Worm (Caenorhabditis elegans) whole organism, L4/young adult: ENCODE measurements around the gene frpr-10.

Source experiments
- W03F9.2 ChIP-seq: fragments of 150-350 bp; optimal IDR thresholded peaks from 2 replicates; lab custom pipeline; 2014; ENCODE audit warnings: missing biosample characterization, missing genetic modification characterization
- dao-5 ChIP-seq: sonication (generic microtip); optimal IDR thresholded peaks from 2 replicates; lab custom pipeline; 2016; ENCODE audit warnings: missing genotype, missing genetic modification characterization, moderate library complexity, missing compliant biosample characterization
- him-1 ChIP-seq: sonication (generic microtip); optimal IDR thresholded peaks from 2 replicates; lab custom pipeline; 2016; ENCODE audit warnings: missing genotype, missing genetic modification reagents, missing genetic modification characterization, missing compliant biosample characterization

The frpr-10 gene

DNA sequence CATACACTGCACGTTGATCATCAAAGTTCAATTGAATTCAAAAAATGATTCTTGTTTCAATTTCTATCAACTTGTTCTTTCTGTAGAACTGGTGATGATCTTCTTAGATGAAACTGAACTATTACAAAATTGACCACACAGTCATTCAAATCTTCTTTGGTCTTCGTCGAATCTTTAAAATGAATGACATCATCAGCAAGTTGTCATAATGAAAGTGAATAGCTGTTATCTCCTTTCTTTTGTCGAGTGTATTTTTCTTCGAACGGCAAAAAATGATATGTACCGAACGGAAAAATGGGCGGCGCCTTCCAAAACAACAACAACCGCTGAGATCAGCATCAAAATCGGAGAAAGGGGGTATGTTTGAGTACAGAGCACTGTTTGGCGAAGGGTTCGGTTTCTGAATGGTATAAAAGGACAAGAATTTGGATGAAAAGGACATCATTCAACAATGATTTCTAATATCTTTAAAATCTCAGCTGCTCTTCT is 19.9 kb downstream of the frpr-10 start, which contains the start of gene ora-1:
Gene ora-1 (plus strand): TSS at position 439 of the 489 bp plus-strand sequence.
- TF ChIP-seq dao-5 (tag; lab: Kevin White, UChicago) (no peak), him-1 (tag; lab: Kevin White, UChicago) (no peak), W03F9.2 (no peak)

ce11 chrIV:7979588-7979987 is 22.0 kb downstream of the frpr-10 start, which contains the start of gene unc-24:
Gene unc-24, plus strand, starts transcription at chrIV:7979870.
- TF ChIP-seq W03F9.2 = no peak
- no peak for TF ChIP-seq dao-5 (tag; lab: Kevin White, UChicago)
- TF ChIP-seq him-1 (tag; lab: Kevin White, UChicago) = no peak

DNA sequence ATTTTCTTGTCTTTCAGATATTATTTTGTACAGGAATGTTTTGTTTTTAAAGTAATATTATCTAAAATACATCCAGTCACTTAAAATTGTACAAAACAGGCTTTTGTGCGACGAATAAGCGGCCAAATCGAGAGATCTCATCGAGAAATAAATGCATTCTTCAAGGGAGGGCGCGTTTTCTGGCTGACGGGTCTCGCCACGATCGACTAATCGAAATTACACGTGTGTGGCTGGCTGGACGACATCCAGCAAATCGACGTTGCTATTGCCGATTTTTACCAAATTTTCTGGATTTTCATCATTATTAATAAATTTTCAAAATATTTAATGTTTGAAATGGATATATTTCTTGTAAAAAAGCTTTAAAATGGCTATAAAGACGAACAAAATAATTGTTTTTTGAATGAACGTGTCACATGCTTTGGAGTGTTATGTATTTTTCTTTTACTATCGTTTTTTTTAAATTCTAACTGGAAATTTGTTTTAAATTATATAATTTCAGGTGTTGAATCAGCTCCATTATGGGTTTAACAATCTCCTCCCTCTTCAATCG is 24.5 kb downstream of the frpr-10 start, which contains the start of gene arf-5:
Gene arf-5 (plus strand): TSS at position 503 of the 553 bp plus-strand sequence.
- TF ChIP-seq him-1 (tag; lab: Kevin White, UChicago) = no peak
- TF ChIP-seq dao-5 (tag; lab: Kevin White, UChicago) = no peak
- no peak for TF ChIP-seq W03F9.2

DNA sequence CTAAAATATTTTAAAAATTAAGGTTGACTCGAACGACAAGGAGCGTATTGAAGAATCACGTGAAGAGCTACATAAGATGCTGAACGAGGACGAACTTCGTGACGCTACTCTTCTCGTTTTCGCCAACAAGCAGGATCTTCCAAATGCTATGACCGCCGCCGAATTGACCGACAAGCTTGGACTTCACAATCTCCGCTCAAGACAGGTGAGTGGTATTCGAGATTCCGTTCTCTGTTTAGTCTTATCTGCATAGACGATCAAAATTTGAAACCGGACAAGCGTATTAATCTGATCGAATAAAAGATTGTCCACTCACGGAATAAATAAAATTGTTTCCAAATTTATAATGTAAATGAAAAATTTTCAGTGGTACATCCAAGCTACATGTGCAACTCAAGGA is 25.4 kb downstream of the frpr-10 start:
- TF ChIP-seq dao-5 (tag; lab: Kevin White, UChicago) (no peak), W03F9.2 (no peak), him-1 (tag; lab: Kevin White, UChicago) (no peak)

- TF ChIP-seq him-1 (tag; lab: Kevin White, UChicago) = no peak
- no peak for TF ChIP-seq W03F9.2
- no peak for TF ChIP-seq dao-5 (tag; lab: Kevin White, UChicago)
Observed at ce11 chrIV:7983728-7984346, 26.2 kb downstream of the frpr-10 start.

DNA sequence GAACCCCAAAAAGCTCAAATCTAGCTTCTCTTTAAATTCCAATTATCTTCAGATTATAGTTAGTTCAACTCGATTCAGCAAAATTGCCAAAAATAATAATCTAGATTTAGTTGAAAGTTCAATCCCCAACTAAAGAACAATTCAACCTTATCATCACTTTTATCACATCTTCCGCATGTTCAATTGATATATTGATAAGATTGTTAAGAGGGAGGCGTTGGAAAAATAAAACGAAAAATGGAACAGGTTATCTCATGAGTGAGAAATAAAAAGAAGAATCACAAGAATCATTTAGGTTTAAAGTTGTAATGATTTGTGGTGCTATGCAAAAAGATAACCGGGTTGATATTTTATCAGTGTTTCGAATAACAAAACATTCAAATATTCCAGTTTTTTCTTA is 28.1 kb downstream of the frpr-10 start:
- TF ChIP-seq him-1 (tag; lab: Kevin White, UChicago) (no peak), W03F9.2 (no peak), dao-5 (tag; lab: Kevin White, UChicago) (no peak)

- TF ChIP-seq W03F9.2 = no peak
- no peak for TF ChIP-seq dao-5 (tag; lab: Kevin White, UChicago)
- no peak for TF ChIP-seq him-1 (tag; lab: Kevin White, UChicago)
Observed at ce11 chrIV:7987083-7987482, 29.5 kb downstream of the frpr-10 start, which contains the start of gene mec-17. Gene mec-17, minus strand, starts transcription at chrIV:7987183.

DNA sequence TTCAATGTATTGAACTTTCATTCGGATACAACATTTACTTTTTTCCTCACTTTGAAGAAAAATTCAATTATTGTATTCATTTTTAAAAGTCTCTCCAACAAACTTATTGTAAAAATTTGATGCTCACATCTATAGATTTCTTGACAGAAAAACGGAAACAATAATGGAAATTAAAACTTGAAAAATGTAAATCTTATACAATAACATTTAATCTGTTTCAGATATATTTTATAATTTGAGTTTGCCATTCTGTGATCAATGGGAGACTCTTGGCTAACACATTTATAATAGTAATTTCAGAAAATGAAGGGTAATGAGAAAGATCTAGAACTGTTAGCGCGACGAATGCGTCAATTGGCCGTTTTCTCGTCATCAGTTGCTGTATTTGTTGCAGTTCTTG is 30.8 kb downstream of the frpr-10 start, which contains the start of gene col-115:
Gene col-115 (plus strand): TSS at position 301 of the 400 bp plus-strand sequence.
- no peak for TF ChIP-seq him-1 (tag; lab: Kevin White, UChicago)
- no peak for TF ChIP-seq dao-5 (tag; lab: Kevin White, UChicago)

DNA sequence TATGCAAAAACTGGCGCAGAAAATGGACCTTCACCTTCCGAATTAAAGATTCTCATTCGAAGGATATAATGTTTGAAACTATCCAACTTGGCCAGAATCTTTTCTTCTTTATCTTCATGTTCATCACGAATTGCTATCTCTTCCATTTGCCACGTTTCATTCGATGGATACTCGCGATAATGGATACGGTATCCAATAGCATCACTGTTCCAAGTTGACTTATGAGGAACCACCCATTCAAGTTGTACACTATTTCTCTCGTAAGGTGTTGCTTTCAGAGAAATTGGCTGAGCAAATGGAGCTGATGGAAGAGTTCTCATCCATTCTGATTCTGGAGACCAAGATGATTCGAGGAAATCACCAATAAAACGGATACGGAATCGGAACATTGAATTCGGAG is 37.1 kb downstream of the frpr-10 start:
- no peak for TF ChIP-seq W03F9.2
- TF ChIP-seq dao-5 (tag; lab: Kevin White, UChicago) = no peak
- TF ChIP-seq him-1 (tag; lab: Kevin White, UChicago) = no peak

ce11 chrIV:8000763-8001162 is 43.2 kb downstream of the frpr-10 start:
- TF ChIP-seq him-1 (tag; lab: Kevin White, UChicago) (no peak), dao-5 (tag; lab: Kevin White, UChicago) (no peak), W03F9.2 (no peak)

DNA sequence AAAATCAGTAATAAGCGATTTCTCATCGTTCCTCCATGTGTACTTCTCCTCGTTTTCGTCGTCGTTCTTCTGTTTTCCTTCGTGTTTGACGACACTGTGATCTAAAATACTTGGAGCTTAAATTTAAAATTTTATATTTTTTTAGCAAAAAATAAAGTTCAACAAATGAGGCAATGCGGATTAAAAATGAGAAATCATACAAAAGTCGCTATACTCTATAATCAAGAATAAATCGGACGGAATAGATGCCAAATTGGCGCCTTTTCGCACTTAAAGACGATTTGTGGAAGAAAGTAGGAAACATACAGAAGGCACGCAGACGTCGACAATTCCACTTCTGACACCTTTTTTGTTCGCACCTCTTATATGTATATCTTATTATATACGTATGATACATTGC is 46.4 kb downstream of the frpr-10 start, which contains the start of gene rig-4:
Gene rig-4 (minus strand): TSS at position 101 of the 400 bp plus-strand sequence.
- TF ChIP-seq him-1 (tag; lab: Kevin White, UChicago) (no peak), dao-5 (tag; lab: Kevin White, UChicago) (no peak), W03F9.2 (no peak)

DNA sequence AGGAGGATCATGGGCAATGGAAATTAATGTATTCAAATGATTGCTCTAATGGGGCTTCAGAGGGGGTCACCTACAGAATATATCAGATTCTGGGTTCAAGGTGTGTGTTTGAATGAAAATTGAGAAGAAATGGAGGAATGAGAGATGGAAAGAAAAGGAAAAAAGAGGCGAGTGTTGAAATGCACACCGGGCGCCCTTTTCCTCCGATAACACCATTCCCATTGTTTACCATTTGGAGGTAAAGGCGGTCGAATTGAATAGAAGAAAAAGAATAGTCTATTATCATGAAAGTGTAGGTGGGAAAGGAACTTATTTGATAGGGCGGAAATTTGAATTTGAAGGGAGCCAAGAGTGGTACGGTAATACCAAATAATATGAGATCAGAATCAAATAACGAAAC is 47.8 kb downstream of the frpr-10 start:
- TF ChIP-seq him-1 (tag; lab: Kevin White, UChicago) (no peak), W03F9.2 (no peak), dao-5 (tag; lab: Kevin White, UChicago) (no peak)

ce11 chrIV:8006161-8006560 is 48.6 kb downstream of the frpr-10 start:
- TF ChIP-seq dao-5 (tag; lab: Kevin White, UChicago) (no peak), W03F9.2 (no peak), him-1 (tag; lab: Kevin White, UChicago) (no peak)

ce11 chrIV:8007549-8007948 is 49.9 kb downstream of the frpr-10 start:
- TF ChIP-seq dao-5 (tag; lab: Kevin White, UChicago) = no peak
- no peak for TF ChIP-seq him-1 (tag; lab: Kevin White, UChicago)
- TF ChIP-seq W03F9.2 = no peak
